Worm (Caenorhabditis elegans) whole organism, L4/young adult: ENCODE data around the gene C49F5.6.

Source experiments
- W03F9.2 ChIP-seq: fragments of 150-350 bp; optimal IDR thresholded peaks from 2 replicates; lab custom pipeline; 2014; ENCODE audit warnings: missing biosample characterization, missing genetic modification characterization
- dao-5 ChIP-seq: sonication (generic microtip); optimal IDR thresholded peaks from 2 replicates; lab custom pipeline; 2016; ENCODE audit warnings: missing genotype, missing genetic modification characterization, moderate library complexity, missing compliant biosample characterization
- him-1 ChIP-seq: sonication (generic microtip); optimal IDR thresholded peaks from 2 replicates; lab custom pipeline; 2016; ENCODE audit warnings: missing genotype, missing genetic modification reagents, missing genetic modification characterization, missing compliant biosample characterization

- TF ChIP-seq him-1 (tag; lab: Kevin White, UChicago) (no peak), W03F9.2 (tag; lab: Kevin White, UChicago) (no peak), dao-5 (tag; lab: Kevin White, UChicago) (no peak)
Observed at ce11 chrX:12033937-12034336, 45.8 kb downstream of the C49F5.6 start, which contains the start of gene tsp-20.
